Fruit fly (Drosophila melanogaster) whole organism, adult: ENCODE results near the gene CG32091.

Experiments used
- CG12768 ChIP-seq: fragments of 200-800 bp; sonication (Bioruptor generic); optimal IDR thresholded peaks from 2 replicates; lab custom pipeline; 2017; ENCODE audit warnings: missing biosample characterization, missing genetic modification characterization, mild to moderate bottlenecking, moderate library complexity, missing genetic modification reagents
- CG14711 ChIP-seq: fragments of 200-800 bp; sonication (Bioruptor generic); optimal IDR thresholded peaks from 2 replicates; lab custom pipeline; 2018; ENCODE audit warnings: missing biosample characterization, mild to moderate bottlenecking, missing genetic modification characterization, moderate library complexity
- Clk ChIP-seq: fragments of 200-800 bp; sonication (Bioruptor generic); optimal IDR thresholded peaks from 2 replicates; lab custom pipeline; 2017; ENCODE audit warnings: missing biosample characterization, missing genetic modification characterization
- Crg-1 ChIP-seq: fragments of 200-800 bp; sonication (Bioruptor generic); optimal IDR thresholded peaks from 2 replicates; lab custom pipeline; 2016; ENCODE audit warnings: missing biosample characterization, missing genetic modification characterization
- bab1 ChIP-seq: fragments of 200-800 bp; sonication (Bioruptor generic); optimal IDR thresholded peaks from 3 replicates; lab custom pipeline; 2019; ENCODE audit warnings: missing biosample characterization, mild to moderate bottlenecking, missing genetic modification characterization, moderate library complexity
- cnc ChIP-seq, 2 experiments: fragments of >200 bp; optimal IDR thresholded peaks; 2 replicates each; lab custom pipeline; 2017
- kay ChIP-seq: fragments of 200-800 bp; sonication (Bioruptor generic); peaks from one replicate; lab custom pipeline; 2016; ENCODE audit warnings: missing biosample characterization, missing genetic modification characterization, borderline replicate concordance
- ovo ChIP-seq: fragments of 200-800 bp; sonication (Bioruptor generic); optimal IDR thresholded peaks from 2 replicates; lab custom pipeline; 2016; ENCODE audit warnings: missing biosample characterization, missing genetic modification characterization
- pad ChIP-seq: fragments of 200-800 bp; sonication (Bioruptor generic); optimal IDR thresholded peaks from 3 replicates; lab custom pipeline; 2017; ENCODE audit warnings: missing biosample characterization, missing genetic modification characterization, mild to moderate bottlenecking, moderate library complexity, missing genetic modification reagents
- tj ChIP-seq: fragments of 200-800 bp; sonication (Bioruptor generic); optimal IDR thresholded peaks from 3 replicates; lab custom pipeline; 2017; ENCODE audit warnings: missing biosample characterization, mild to moderate bottlenecking, missing genetic modification characterization, moderate library complexity
- toe ChIP-seq: fragments of 200-800 bp; sonication (Bioruptor generic); optimal IDR thresholded peaks from 2 replicates; lab custom pipeline; 2016; ENCODE audit warnings: missing biosample characterization, missing genetic modification characterization

DNA sequence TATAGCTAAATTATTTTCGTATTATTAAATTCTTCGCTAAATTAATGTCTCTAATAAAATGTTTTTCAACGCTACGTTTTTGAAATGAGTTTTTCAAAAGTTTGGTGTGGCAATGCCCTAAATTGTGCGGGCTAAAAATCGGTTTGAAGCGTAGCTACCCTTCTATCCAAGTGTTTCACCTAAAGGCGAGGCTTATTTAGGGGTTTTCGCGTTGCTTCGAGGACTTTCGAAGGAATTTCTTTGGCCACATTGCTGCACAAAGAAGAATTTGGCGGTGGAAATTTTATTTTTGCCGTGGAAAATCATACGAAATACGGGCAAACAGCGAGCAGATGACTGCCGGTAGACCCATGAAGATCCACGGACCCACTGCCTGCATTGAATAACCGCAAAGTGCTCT is 50.6 kb downstream of the CG32091 start, which contains the start of gene TfIIEalpha:
- TF ChIP-seq ovo (GFP tag; lab: Kevin White, UChicago) (no peak), cnc (optimal IDR thresholded peaks at IDR 0.05; lab: Kevin White, UChicago) (no peak), CG12768 (GFP tag; lab: Kevin White, UChicago) (no peak), tj (no peak), toe (GFP tag; lab: Kevin White, UChicago) (peak; percentile 18), bab1 (GFP tag; lab: Kevin White, UChicago) (peak; percentile 66), CG14711 (no peak), pad (GFP tag; lab: Kevin White, UChicago) (no peak), Clk (GFP tag; lab: Kevin White, UChicago) (no peak), Crg-1 (GFP tag; lab: Kevin White, UChicago) (no peak), kay (GFP tag; lab: Kevin White, UChicago) (no peak)
